Fruit fly (Drosophila melanogaster) whole organism, embryonic: Measurements from ENCODE around the gene RhoGAP19D.

Experiments used
- Adf1 ChIP-seq: fragments of 200-800 bp; sonication (Bioruptor generic); IDR thresholded peaks from 2 replicates; pipeline ENCODE4 v1.3.6; 2022; ENCODE audit warnings: missing biosample characterization, missing genetic modification characterization
- CG10654 ChIP-seq: fragments of 200-800 bp; sonication (Bioruptor generic); optimal IDR thresholded peaks from 2 replicates; lab custom pipeline; 2016; ENCODE audit warnings: missing biosample characterization, missing genetic modification characterization
- CG11398 ChIP-seq: fragments of 200-800 bp; sonication (Bioruptor generic); optimal IDR thresholded peaks from 2 replicates; lab custom pipeline; 2016; ENCODE audit warnings: missing biosample characterization, missing genetic modification characterization
- CG12219 ChIP-seq: fragments of 200-800 bp; sonication (Bioruptor generic); optimal IDR thresholded peaks from 3 replicates; lab custom pipeline; 2018; ENCODE audit warnings: missing biosample characterization, mild to moderate bottlenecking, missing genetic modification characterization
- CG12769 ChIP-seq: fragments of 200-800 bp; sonication (Bioruptor generic); optimal IDR thresholded peaks from 2 replicates; lab custom pipeline; 2019; ENCODE audit warnings: missing biosample characterization, mild to moderate bottlenecking, missing genetic modification characterization, moderate library complexity
- CG15011 ChIP-seq: fragments of 200-800 bp; sonication (Bioruptor generic); optimal IDR thresholded peaks from 3 replicates; lab custom pipeline; 2018; ENCODE audit warnings: missing biosample characterization, mild to moderate bottlenecking, missing genetic modification characterization
- CG15269 ChIP-seq: fragments of 200-800 bp; sonication (Bioruptor generic); optimal IDR thresholded peaks from 2 replicates; lab custom pipeline; 2018; ENCODE audit warnings: missing biosample characterization, mild to moderate bottlenecking, missing genetic modification characterization, moderate library complexity
- CG16815 ChIP-seq: fragments of 200-800 bp; sonication (Bioruptor generic); optimal IDR thresholded peaks from 3 replicates; lab custom pipeline; 2017; ENCODE audit warnings: missing biosample characterization, mild to moderate bottlenecking, missing genetic modification characterization
- CG17612 ChIP-seq: fragments of 200-800 bp; sonication (Bioruptor generic); IDR thresholded peaks from 2 replicates; pipeline ENCODE4 v1.3.6; 2022; ENCODE audit warnings: missing biosample characterization, missing genetic modification characterization
- CG17802 ChIP-seq: fragments of 200-800 bp; sonication (Bioruptor generic); optimal IDR thresholded peaks from 2 replicates; lab custom pipeline; 2018; ENCODE audit warnings: missing biosample characterization, mild to moderate bottlenecking, missing genetic modification characterization, moderate library complexity
- CG18476 ChIP-seq: fragments of 200-800 bp; sonication (Bioruptor generic); optimal IDR thresholded peaks from 2 replicates; lab custom pipeline; 2016; ENCODE audit warnings: missing biosample characterization, mild to moderate bottlenecking, missing genetic modification characterization
- CG2120 ChIP-seq: fragments of 200-800 bp; sonication (Bioruptor generic); optimal IDR thresholded peaks from 3 replicates; lab custom pipeline; 2016; ENCODE audit warnings: missing biosample characterization, missing genetic modification characterization
- CG2875 ChIP-seq: fragments of 200-800 bp; sonication (Bioruptor generic); optimal IDR thresholded peaks from 2 replicates; lab custom pipeline; 2017; ENCODE audit warnings: missing biosample characterization, mild to moderate bottlenecking, missing genetic modification characterization, missing genetic modification reagents
- CG31441 ChIP-seq: fragments of 200-800 bp; sonication (Bioruptor generic); IDR thresholded peaks from 2 replicates; pipeline ENCODE4 v1.3.6; 2022; ENCODE audit warnings: missing biosample characterization, missing genetic modification characterization
- CG32532 ChIP-seq: fragments of 200-800 bp; sonication (Bioruptor generic); IDR thresholded peaks from 2 replicates; pipeline ENCODE4 v1.3.6; 2022; ENCODE audit warnings: missing biosample characterization, missing genetic modification characterization
- CG42726 ChIP-seq: fragments of 200-800 bp; sonication (Bioruptor generic); IDR thresholded peaks from 2 replicates; pipeline ENCODE4 v1.3.6; 2022; ENCODE audit warnings: missing biosample characterization, missing genetic modification characterization; ENCODE audit not compliant: partially characterized antibody
- CG5245 ChIP-seq: fragments of 200-800 bp; sonication (Bioruptor generic); optimal IDR thresholded peaks from 3 replicates; lab custom pipeline; 2016; ENCODE audit warnings: missing biosample characterization, missing genetic modification characterization
- CG6689 ChIP-seq: fragments of 200-800 bp; sonication (Bioruptor generic); IDR thresholded peaks from 2 replicates; pipeline ENCODE4 v1.3.6; 2022; ENCODE audit warnings: missing biosample characterization, missing genetic modification characterization
- CG6765 ChIP-seq: fragments of 200-800 bp; sonication (Bioruptor generic); optimal IDR thresholded peaks from 3 replicates; lab custom pipeline; 2017; ENCODE audit warnings: missing biosample characterization, mild to moderate bottlenecking, missing genetic modification characterization
- CG6854 ChIP-seq: fragments of 200-800 bp; sonication (Bioruptor generic); optimal IDR thresholded peaks from 3 replicates; lab custom pipeline; 2017; ENCODE audit warnings: missing biosample characterization, mild to moderate bottlenecking, missing genetic modification characterization
- CG7357 ChIP-seq: fragments of 200-800 bp; sonication (Bioruptor generic); IDR thresholded peaks from 3 replicates; pipeline ENCODE4 v1.3.6; 2022; ENCODE audit warnings: missing biosample characterization, missing genetic modification characterization
- CG7963 ChIP-seq: fragments of 200-800 bp; sonication (Bioruptor generic); IDR thresholded peaks from 3 replicates; pipeline ENCODE4 v1.3.6; 2022; ENCODE audit warnings: missing biosample characterization, missing genetic modification characterization; ENCODE audit not compliant: partially characterized antibody
- CG8388 ChIP-seq: fragments of 200-800 bp; sonication (Bioruptor generic); optimal IDR thresholded peaks from 2 replicates; lab custom pipeline; 2019; ENCODE audit warnings: missing biosample characterization, mild to moderate bottlenecking, missing genetic modification characterization, moderate library complexity
- CG9797 ChIP-seq: fragments of 200-800 bp; sonication (Bioruptor generic); optimal IDR thresholded peaks from 3 replicates; lab custom pipeline; 2018; ENCODE audit warnings: missing biosample characterization, mild to moderate bottlenecking, missing genetic modification characterization
- CoRest ChIP-seq: fragments of 200-800 bp; sonication (Bioruptor generic); optimal IDR thresholded peaks from 3 replicates; lab custom pipeline; 2018; ENCODE audit warnings: missing biosample characterization, mild to moderate bottlenecking, missing genetic modification characterization, moderate library complexity
- Hr51 ChIP-seq, 2 experiments: fragments of 200-800 bp; sonication (Bioruptor generic); optimal IDR thresholded peaks; 2 replicates in 1 of 2; 3 replicates in 1 of 2; lab custom pipeline; 2016 to 2018; ENCODE audit warnings: missing biosample characterization in 2 of 2, missing genetic modification characterization in 2 of 2, mild to moderate bottlenecking in 1 of 2, moderate library complexity in 1 of 2
- Jarid2 ChIP-seq: fragments of 200-800 bp; sonication (Bioruptor generic); optimal IDR thresholded peaks from 3 replicates; lab custom pipeline; 2017; ENCODE audit warnings: mild to moderate bottlenecking, missing biosample characterization, missing genetic modification reagents, missing genetic modification characterization
- Lim3 ChIP-seq: fragments of 200-800 bp; sonication (Bioruptor generic); IDR thresholded peaks from 2 replicates; pipeline ENCODE4 v1.3.6; 2022; ENCODE audit warnings: missing biosample characterization, missing genetic modification characterization
- Nf-YB ChIP-seq: fragments of 200-800 bp; sonication (Bioruptor generic); optimal IDR thresholded peaks from 3 replicates; lab custom pipeline; 2019; ENCODE audit warnings: missing biosample characterization, mild to moderate bottlenecking, missing genetic modification characterization, moderate library complexity
- NfI ChIP-seq: fragments of 200-800 bp; sonication (Bioruptor generic); optimal IDR thresholded peaks from 3 replicates; lab custom pipeline; 2018; ENCODE audit warnings: missing biosample characterization, mild to moderate bottlenecking, missing genetic modification characterization, moderate library complexity
- Pdp1 ChIP-seq, 2 experiments: fragments of 200-800 bp; sonication (Bioruptor generic); optimal IDR thresholded peaks; 3 replicates each; lab custom pipeline; 2016; ENCODE audit warnings: missing biosample characterization in 2 of 2, missing genetic modification characterization in 2 of 2, mild to moderate bottlenecking in 1 of 2, moderate library complexity in 1 of 2
- ato ChIP-seq: fragments of 200-800 bp; sonication (Bioruptor generic); IDR thresholded peaks from 2 replicates; pipeline ENCODE4 v1.3.6; 2022; ENCODE audit warnings: missing biosample characterization, missing genetic modification characterization; ENCODE audit not compliant: partially characterized antibody
- bbx ChIP-seq: fragments of 200-800 bp; sonication (Bioruptor generic); IDR thresholded peaks from 2 replicates; pipeline ENCODE4 v1.3.6; 2022; ENCODE audit warnings: missing biosample characterization, missing genetic modification characterization; ENCODE audit not compliant: partially characterized antibody
- ci ChIP-seq: fragments of 200-800 bp; sonication (Bioruptor generic); IDR thresholded peaks from 3 replicates; pipeline ENCODE4 v1.3.6; 2022; ENCODE audit warnings: missing biosample characterization, missing genetic modification characterization
- dmrt99B ChIP-seq: fragments of 200-800 bp; sonication (Bioruptor generic); optimal IDR thresholded peaks from 2 replicates; lab custom pipeline; 2018; ENCODE audit warnings: missing biosample characterization, mild to moderate bottlenecking, missing genetic modification characterization, moderate library complexity
- dysf ChIP-seq: fragments of 200-800 bp; sonication (Bioruptor generic); IDR thresholded peaks from 3 replicates; pipeline ENCODE4 v1.3.6; 2022; ENCODE audit warnings: missing biosample characterization, missing genetic modification characterization
- fd96Cb ChIP-seq: fragments of 200-800 bp; sonication (Bioruptor generic); optimal IDR thresholded peaks from 2 replicates; lab custom pipeline; 2018; ENCODE audit warnings: missing biosample characterization, mild to moderate bottlenecking, missing genetic modification characterization, moderate library complexity
- hb ChIP-seq: fragments of 200-800 bp; sonication (Bioruptor generic); IDR thresholded peaks from 3 replicates; pipeline ENCODE4 v1.3.6; 2022; ENCODE audit warnings: missing biosample characterization, missing genetic modification characterization; ENCODE audit not compliant: partially characterized antibody
- ind ChIP-seq: fragments of 200-800 bp; sonication (Bioruptor generic); optimal IDR thresholded peaks from 3 replicates; lab custom pipeline; 2016; ENCODE audit warnings: missing biosample characterization, missing genetic modification characterization
- lab ChIP-seq: fragments of 200-800 bp; sonication (Bioruptor generic); optimal IDR thresholded peaks from 3 replicates; lab custom pipeline; 2017; ENCODE audit warnings: missing biosample characterization, missing genetic modification characterization, mild to moderate bottlenecking, moderate library complexity, missing genetic modification reagents
- maf-S ChIP-seq: fragments of 200-800 bp; sonication (Bioruptor generic); optimal IDR thresholded peaks from 2 replicates; lab custom pipeline; 2016; ENCODE audit warnings: missing biosample characterization, missing genetic modification characterization
- onecut ChIP-seq: fragments of 200-800 bp; sonication (Bioruptor generic); IDR thresholded peaks from 2 replicates; pipeline ENCODE4 v1.3.6; 2022; ENCODE audit warnings: missing biosample characterization, missing genetic modification characterization
- schlank ChIP-seq: fragments of 200-800 bp; sonication (Bioruptor generic); optimal IDR thresholded peaks from 2 replicates; lab custom pipeline; 2018; ENCODE audit warnings: missing biosample characterization, mild to moderate bottlenecking, missing genetic modification characterization
- sens ChIP-seq: fragments of 200-800 bp; sonication (Bioruptor generic); peaks from one replicate; lab custom pipeline; 2016; ENCODE audit warnings: missing biosample characterization, missing genetic modification characterization
- sima ChIP-seq: fragments of 200-800 bp; sonication (Bioruptor generic); optimal IDR thresholded peaks from 2 replicates; lab custom pipeline; 2016; ENCODE audit warnings: missing biosample characterization, missing genetic modification characterization
- slou ChIP-seq: fragments of 200-800 bp; sonication (Bioruptor generic); optimal IDR thresholded peaks from 3 replicates; lab custom pipeline; 2016; ENCODE audit warnings: missing biosample characterization, missing genetic modification characterization
- stc ChIP-seq: fragments of 200-800 bp; sonication (Bioruptor generic); IDR thresholded peaks from 2 replicates; pipeline ENCODE4 v1.3.6; 2022; ENCODE audit warnings: missing biosample characterization, missing genetic modification characterization
- vvl ChIP-seq: fragments of 200-800 bp; sonication (Bioruptor generic); IDR thresholded peaks from 2 replicates; pipeline ENCODE4 v1.3.6; 2022; ENCODE audit warnings: missing biosample characterization, missing genetic modification characterization
- wek ChIP-seq: fragments of 200-800 bp; sonication (Bioruptor generic); optimal IDR thresholded peaks from 3 replicates; lab custom pipeline; 2018; ENCODE audit warnings: missing biosample characterization, mild to moderate bottlenecking, missing genetic modification characterization, moderate library complexity
- zf30C ChIP-seq: fragments of 200-800 bp; sonication (Bioruptor generic); optimal IDR thresholded peaks from 3 replicates; lab custom pipeline; 2018; ENCODE audit warnings: missing biosample characterization, mild to moderate bottlenecking, missing genetic modification characterization

RhoGAP19D gene

DNA sequence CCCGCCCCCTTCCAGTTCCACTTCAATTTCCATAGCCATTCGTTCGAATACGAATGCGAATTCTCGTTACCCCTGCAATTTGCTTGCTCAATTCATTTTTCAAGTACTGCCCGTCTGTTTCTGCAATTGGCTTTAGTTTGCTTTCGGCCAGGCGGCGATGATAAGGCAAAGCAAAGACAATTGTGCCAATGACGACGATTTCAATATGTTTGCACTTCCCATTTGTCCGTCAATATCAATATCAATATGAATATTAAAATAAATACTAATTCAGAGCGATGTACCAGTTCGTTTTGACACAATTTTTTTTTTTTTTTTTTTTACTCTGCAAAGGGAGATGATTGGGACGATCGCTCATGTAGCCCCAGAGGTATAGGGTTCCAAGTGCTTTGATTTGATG is 4.6 kb downstream of the RhoGAP19D start (continued):
- TF ChIP-seq CG11398 (GFP tag; lab: Kevin White, UChicago) (no peak), CG7357 (GFP tag; lab: Robert Waterston, UW) (no peak), CG15269 (tag; lab: Kevin White, UChicago) (peak; percentile 27), CG12769 (tag; lab: Kevin White, UChicago) (no peak), CG18476 (GFP tag; lab: Kevin White, UChicago) (peak; percentile 35), Hr51 (GFP tag; optimal IDR thresholded peaks at IDR 0.05; lab: Kevin White, UChicago) (peak in 1 of 2 experiments; percentile 24), Pdp1 (GFP tag; optimal IDR thresholded peaks at IDR 0.05; lab: Kevin White, UChicago) (peak in 1 of 2 experiments; percentile 5), CG16815 (no peak), CG6765 (no peak), zf30C (GFP tag; lab: Kevin White, UChicago) (no peak), CG5245 (peak; percentile 43), ato (no peak), dmrt99B (tag; lab: Kevin White, UChicago) (peak; percentile 60), Jarid2 (GFP tag; lab: Kevin White, UChicago) (peak; percentile 11), Nf-YB (GFP tag; lab: Kevin White, UChicago) (no peak), CG17802 (no peak), CG32532 (no peak), slou (peak; percentile 21), lab (GFP tag; lab: Kevin White, UChicago) (peak; percentile 64), CG9797 (GFP tag; lab: Kevin White, UChicago) (no peak), ind (GFP tag; lab: Kevin White, UChicago) (no peak), sens (GFP tag; lab: Kevin White, UChicago) (peak; percentile 91), fd96Cb (peak; percentile 18), maf-S (no peak), onecut (GFP tag; lab: Robert Waterston, UW) (no peak), CG10654 (GFP tag; lab: Kevin White, UChicago) (peak; percentile 54), hb (GFP tag; lab: Robert Waterston, UW) (no peak), ci (GFP tag; lab: Robert Waterston, UW) (peak; percentile 81), Lim3 (GFP tag; lab: Robert Waterston, UW) (no peak), sima (no peak), CG42726 (GFP tag; lab: Robert Waterston, UW) (no peak), CG15011 (peak; percentile 18), CoRest (tag; lab: Kevin White, UChicago) (no peak), wek (GFP tag; lab: Kevin White, UChicago) (peak; percentile 13), NfI (GFP tag; lab: Kevin White, UChicago) (no peak), bbx (GFP tag; lab: Robert Waterston, UW) (no peak), vvl (peak; percentile 50; the same call in 1 of the 2 replicates), CG6689 (peak; percentile 27; the same call in 1 of the 2 replicates), schlank (tag; lab: Kevin White, UChicago) (no peak), CG2120 (no peak), CG17612 (no peak), CG6854 (GFP tag; lab: Kevin White, UChicago) (no peak), CG8388 (GFP tag; lab: Kevin White, UChicago) (no peak), CG31441 (peak; percentile 30; the same call in 1 of the 2 replicates), CG12219 (GFP tag; lab: Kevin White, UChicago) (no peak), CG7963 (no peak), Adf1 (GFP tag; lab: Robert Waterston, UW) (no peak), CG2875 (GFP tag; lab: Kevin White, UChicago) (peak; percentile 67), dysf (GFP tag; lab: Robert Waterston, UW) (no peak), stc (GFP tag; lab: Robert Waterston, UW) (peak; percentile 23; the same call in 1 of the 2 replicates)
